Worm (Caenorhabditis elegans): ENCODE data around the gene srv-26.

srv-26 gene

ce11 chrIV:6275671-6276209 lies 25.9 kb downstream of the srv-26 start, which contains the start of the genes aat-4 and T13A10.1:
Gene aat-4, minus strand, starts transcription at chrIV:6275721.
Gene T13A10.1, plus strand, starts transcription at chrIV:6276081.
- TF ChIP-seq aha-1 (tag; optimal IDR thresholded peaks at IDR 0.05) (no peak), lin-15B (tag; optimal IDR thresholded peaks at IDR 0.05) (no peak), elt-2 (tag; optimal IDR thresholded peaks at IDR 0.05) (peak; percentile 55), tlp-1 (tag; optimal IDR thresholded peaks at IDR 0.05) (peak; percentile 39), pqm-1 (tag; optimal IDR thresholded peaks at IDR 0.05) (peak; percentile 65)

DNA sequence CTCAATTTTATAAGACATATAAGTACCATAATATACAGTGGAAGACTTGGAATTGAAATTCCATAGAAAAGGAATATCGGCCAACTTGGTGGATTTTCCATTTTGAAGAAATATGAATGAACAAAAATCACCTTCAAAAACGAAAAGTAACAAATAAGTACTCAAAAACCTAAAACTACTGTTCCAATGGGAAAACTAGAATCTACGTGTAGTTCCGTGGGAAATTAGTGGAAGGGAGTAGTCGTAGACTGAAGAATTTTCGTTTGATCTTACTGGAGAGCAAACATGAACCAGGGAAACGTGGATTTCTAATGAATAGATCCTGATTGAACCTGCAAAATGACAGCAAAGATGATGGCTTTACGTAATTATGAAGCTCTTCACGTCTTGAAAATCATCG lies 29.7 kb downstream of the srv-26 start, which contains the start of gene srv-31:
Gene srv-31 (minus strand): TSS at position 101 of the 400 bp plus-strand sequence.
- TF ChIP-seq vab-15 (tag; optimal IDR thresholded peaks at IDR 0.05) (no peak), zip-4 (GFP tag; optimal IDR thresholded peaks at IDR 0.05) (no peak), sox-4 (tag; optimal IDR thresholded peaks at IDR 0.05) (no peak), ama-1 (optimal IDR thresholded peaks at IDR 0.05) (no peak), lin-15B (tag; optimal IDR thresholded peaks at IDR 0.05) (no peak), lsy-2 (tag; optimal IDR thresholded peaks at IDR 0.05) (no peak), nhr-19 (GFP tag; conservative IDR thresholded peaks at IDR 0.05) (no peak), lin-13 (GFP tag; optimal IDR thresholded peaks at IDR 0.05) (no peak), nhr-90 (tag; optimal IDR thresholded peaks at IDR 0.05; ENCODE audit: poor library complexity) (no peak)

- TF ChIP-seq mab-9 (GFP tag; IDR thresholded peaks at IDR 0.05) (no peak), nhr-11 (tag; optimal IDR thresholded peaks at IDR 0.05) (no peak), isw-1 (GFP tag; IDR thresholded peaks at IDR 0.05) (no peak), nhr-19 (GFP tag; conservative IDR thresholded peaks at IDR 0.05) (no peak), lin-35 (GFP tag; optimal IDR thresholded peaks at IDR 0.05) (no peak), ceh-88 (GFP tag; IDR thresholded peaks at IDR 0.05) (no peak), elt-2 (tag; optimal IDR thresholded peaks at IDR 0.05) (no peak), lin-14 (GFP tag; optimal IDR thresholded peaks at IDR 0.05) (no peak)
Observed at ce11 chrIV:6269346-6269745, 32.3 kb downstream of the srv-26 start, which contains the start of gene srv-30. Gene srv-30, minus strand, starts transcription at chrIV:6269446.

DNA sequence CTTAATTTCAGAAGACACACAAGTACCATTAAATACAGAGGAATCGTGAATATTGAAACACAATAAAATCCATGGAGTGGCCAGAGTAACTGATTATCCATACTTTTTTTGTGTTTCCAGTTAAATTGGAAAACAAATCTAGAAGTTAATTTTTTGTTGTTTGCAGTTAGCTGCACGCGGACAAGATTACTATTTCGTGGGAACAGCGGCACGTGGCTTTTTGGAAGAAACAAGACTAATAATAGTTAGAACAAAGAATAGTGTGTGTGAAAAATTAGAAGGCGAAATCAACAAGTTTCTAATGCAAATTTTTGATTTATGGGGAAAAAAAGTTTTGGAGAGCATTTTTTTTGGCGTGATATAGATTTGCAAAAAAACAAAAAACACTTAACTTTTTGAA lies 35.2 kb downstream of the srv-26 start, which contains the start of gene srv-29:
Gene srv-29 (minus strand): TSS at position 101 of the 400 bp plus-strand sequence.
- TF ChIP-seq nhr-28 (tag; optimal IDR thresholded peaks at IDR 0.05) (no peak), fkh-8 (tag; optimal IDR thresholded peaks at IDR 0.05) (no peak)

DNA sequence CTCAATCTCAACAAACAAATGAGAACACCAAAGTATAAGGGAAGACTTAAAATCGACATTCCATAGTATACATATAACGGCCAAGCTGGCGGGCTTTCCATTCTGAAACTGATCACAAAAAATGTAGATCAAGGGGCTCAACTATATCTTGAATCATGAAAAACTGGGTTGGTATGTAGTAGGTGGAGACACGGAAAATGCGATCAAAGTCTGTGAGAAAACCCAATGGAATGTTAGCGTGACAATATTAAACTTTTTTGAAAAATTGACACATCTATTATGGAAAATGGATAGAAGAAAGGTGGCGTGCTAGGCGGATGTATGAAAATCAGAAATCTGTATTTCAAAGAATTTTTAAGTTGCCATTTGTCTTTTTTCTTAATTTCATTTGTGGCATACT lies 38.4 kb downstream of the srv-26 start, which contains the start of gene srv-28:
Gene srv-28 (minus strand): TSS at position 101 of the 400 bp plus-strand sequence.
- no peak for TF ChIP-seq efl-1 (optimal IDR thresholded peaks at IDR 0.05)
- peak in 1 of 2 experiments; percentile 2 for TF ChIP-seq efl-1 (GFP tag; optimal IDR thresholded peaks at IDR 0.05 in 1 of 2)
- TF ChIP-seq nhr-85 (tag): no peak

DNA sequence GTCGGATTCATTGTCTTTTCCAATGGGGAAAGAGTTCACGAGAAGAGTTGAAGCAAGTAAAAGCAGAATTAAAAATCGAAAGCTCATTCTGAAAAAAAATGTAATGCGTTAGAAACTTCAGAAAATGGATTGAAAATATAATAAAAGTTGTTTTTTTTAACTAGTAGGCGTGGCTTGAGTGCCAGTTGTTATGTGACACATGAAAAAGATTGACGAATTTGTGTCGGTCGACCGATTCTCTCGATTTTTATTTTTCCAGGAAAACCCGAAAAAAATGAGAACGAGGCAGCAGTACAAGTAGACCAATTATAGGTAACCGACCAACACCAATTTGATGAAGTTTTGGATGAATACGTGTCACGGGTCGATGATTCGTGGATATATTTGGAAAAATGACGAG lies 41.9 kb downstream of the srv-26 start, which contains the start of gene nlp-16:
Gene nlp-16 (minus strand): TSS at position 101 of the 400 bp plus-strand sequence.
- TF ChIP-seq fkh-4 (tag; optimal IDR thresholded peaks at IDR 0.05; ENCODE audit: borderline replicate concordance) (no peak), unc-98 (GFP tag; IDR thresholded peaks at IDR 0.05) (no peak), tbx-2 (tag; optimal IDR thresholded peaks at IDR 0.05) (no peak), nhr-90 (tag; optimal IDR thresholded peaks at IDR 0.05; ENCODE audit: poor library complexity) (no peak), ztf-11 (tag; optimal IDR thresholded peaks at IDR 0.05) (no peak), alr-1 (tag; optimal IDR thresholded peaks at IDR 0.05; ENCODE audit: borderline replicate concordance) (no peak), jun-1 (tag; optimal IDR thresholded peaks at IDR 0.05) (no peak), snu-23 (GFP tag; optimal IDR thresholded peaks at IDR 0.05) (no peak), nhr-28 (tag; optimal IDR thresholded peaks at IDR 0.05) (no peak), elt-3 (tag; optimal IDR thresholded peaks at IDR 0.05) (no peak)
